Fruit fly (Drosophila melanogaster): Measurements from ENCODE around the gene CAH1.

The CAH1 gene

dm6 chr2L:13803032-13803661 lies at the start of gene CAH1:
Gene CAH1 (plus strand): TSS chr2L:13803626.
- no peak for TF ChIP-seq CG17801 (GFP tag; optimal IDR thresholded peaks at IDR 0.05; ENCODE audit: partially characterized antibody)

dm6 chr2L:13763144-13763543 lies 40.3 kb upstream of the CAH1 start:
- no peak for TF ChIP-seq CG17801 (GFP tag; optimal IDR thresholded peaks at IDR 0.05; ENCODE audit: partially characterized antibody)

- TF ChIP-seq CG17801 (GFP tag; optimal IDR thresholded peaks at IDR 0.05; ENCODE audit: partially characterized antibody): no peak
These were observed 32.5 kb upstream of the CAH1 start for dm6 chr2L:13770884-13771283.

- no peak for TF ChIP-seq CG17801 (GFP tag; optimal IDR thresholded peaks at IDR 0.05; ENCODE audit: partially characterized antibody)
These were observed 29.7 kb upstream of the CAH1 start, which contains the start of gene CG43376 for dm6 chr2L:13773697-13774096. Gene CG43376 (plus strand): TSS chr2L:13773997.

dm6 chr2L:13776928-13777686 lies 26.3 kb upstream of the CAH1 start:
- no peak for TF ChIP-seq CG17801 (GFP tag; optimal IDR thresholded peaks at IDR 0.05; ENCODE audit: partially characterized antibody)

- TF ChIP-seq CG17801 (GFP tag; optimal IDR thresholded peaks at IDR 0.05; ENCODE audit: partially characterized antibody): peak; percentile 14
These were observed 24.8 kb upstream of the CAH1 start for dm6 chr2L:13778648-13779047.

- no peak for TF ChIP-seq CG17801 (GFP tag; optimal IDR thresholded peaks at IDR 0.05; ENCODE audit: partially characterized antibody)
These were observed 24.3 kb upstream of the CAH1 start for dm6 chr2L:13779162-13779561.

- no peak for TF ChIP-seq CG17801 (GFP tag; optimal IDR thresholded peaks at IDR 0.05; ENCODE audit: partially characterized antibody)
These were observed 23.7 kb upstream of the CAH1 start for dm6 chr2L:13779795-13780108.

dm6 chr2L:13780109-13780947 lies 23.1 kb upstream of the CAH1 start, which contains the start of the genes CG9008 and p38b:
Gene CG9008 (minus strand): TSS chr2L:13780165.
Gene p38b (plus strand): TSS chr2L:13780689.
- TF ChIP-seq CG17801 (GFP tag; optimal IDR thresholded peaks at IDR 0.05; ENCODE audit: partially characterized antibody): peak; percentile 47

- no peak for TF ChIP-seq CG17801 (GFP tag; optimal IDR thresholded peaks at IDR 0.05; ENCODE audit: partially characterized antibody)
These were observed 19.9 kb upstream of the CAH1 start, which contains the start of gene Eato for dm6 chr2L:13783264-13784154. Gene Eato (plus strand): TSS chr2L:13784084.

dm6 chr2L:13784155-13784681 lies 19.2 kb upstream of the CAH1 start, which contains the start of gene CG16890:
Gene CG16890 (minus strand): TSS chr2L:13784338.
- TF ChIP-seq CG17801 (GFP tag; optimal IDR thresholded peaks at IDR 0.05; ENCODE audit: partially characterized antibody): no peak

dm6 chr2L:13790715-13791114 lies 12.7 kb upstream of the CAH1 start, which contains the start of gene CG16863:
Gene CG16863 (plus strand): TSS chr2L:13790959.
- TF ChIP-seq CG17801 (GFP tag; optimal IDR thresholded peaks at IDR 0.05; ENCODE audit: partially characterized antibody): no peak

dm6 chr2L:13793405-13793804 lies 10.0 kb upstream of the CAH1 start, which contains the start of gene Sec71:
Gene Sec71 (plus strand): TSS chr2L:13793521.
- peak; percentile 32 for TF ChIP-seq CG17801 (GFP tag; optimal IDR thresholded peaks at IDR 0.05; ENCODE audit: partially characterized antibody)

- no peak for TF ChIP-seq CG17801 (GFP tag; optimal IDR thresholded peaks at IDR 0.05; ENCODE audit: partially characterized antibody)
These were observed 2.3 kb upstream of the CAH1 start for dm6 chr2L:13801166-13801565.
